Worm (Caenorhabditis elegans): ENCODE measurements around the gene F19C6.2.
A peak's percentile ranks its signal among the peaks of the same experiment; 100 is the strongest.

Gene F19C6.2

DNA sequence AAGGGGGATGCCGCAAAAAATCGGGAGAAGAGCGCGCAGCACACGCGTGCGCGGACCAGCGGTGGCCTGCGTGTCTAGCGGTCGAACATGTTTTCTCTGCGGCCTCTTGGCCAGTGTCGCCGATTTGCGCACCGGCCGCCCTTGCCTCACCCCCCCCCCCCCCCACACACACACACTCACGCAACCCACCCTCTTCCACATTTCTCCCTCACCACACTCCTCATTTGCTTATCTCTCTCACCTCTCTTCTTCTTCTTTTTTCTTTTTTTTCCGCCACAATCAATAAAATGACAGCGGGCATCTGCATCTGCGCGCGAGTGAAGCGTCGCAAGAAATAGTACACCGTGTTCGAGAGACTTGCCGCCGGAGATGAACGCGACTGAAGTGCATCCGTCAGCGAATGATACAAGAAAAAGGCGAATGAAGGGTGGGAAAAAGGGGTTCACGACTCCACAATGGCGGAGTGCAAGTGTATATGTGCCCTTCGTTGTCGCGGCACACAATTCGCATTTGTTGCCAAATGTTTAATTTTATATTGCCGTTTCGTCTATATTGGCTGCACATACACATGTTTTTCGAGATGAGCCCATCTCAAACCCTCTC, 1.0 kb upstream of the F19C6.2 start:
- TF ChIP-seq unc-55 (GFP tag; optimal IDR thresholded peaks at IDR 0.05) (peak; percentile 63), elt-2 (tag; optimal IDR thresholded peaks at IDR 0.05) (peak; percentile 71), pros-1 (tag; optimal IDR thresholded peaks at IDR 0.05) (peak; percentile 51), hlh-8 (tag; optimal IDR thresholded peaks at IDR 0.05) (peak; percentile 26), ahr-1 (tag; optimal IDR thresholded peaks at IDR 0.05) (peak; percentile 10), pat-9 (tag; optimal IDR thresholded peaks at IDR 0.05) (peak; percentile 11), fax-1 (tag; optimal IDR thresholded peaks at IDR 0.05) (no peak), sox-2 (GFP tag; IDR thresholded peaks at IDR 0.05) (no peak), C08G9.2 (tag; optimal IDR thresholded peaks at IDR 0.05) (no peak), sdc-2 (tag; optimal IDR thresholded peaks at IDR 0.05) (no peak), tbx-7 (tag; optimal IDR thresholded peaks at IDR 0.05) (no peak), Y22D7AL.16 (tag; optimal IDR thresholded peaks at IDR 0.05) (no peak), syd-9 (tag; optimal IDR thresholded peaks at IDR 0.05) (no peak), hlh-30 (tag; optimal IDR thresholded peaks at IDR 0.05; ENCODE audit: insufficient read depth) (peak; percentile 54), ceh-34 (tag; optimal IDR thresholded peaks at IDR 0.05) (peak; percentile 72), ceh-30 (tag; optimal IDR thresholded peaks at IDR 0.05) (peak; percentile 56), ceh-9 (tag; optimal IDR thresholded peaks at IDR 0.05) (no peak), tbx-2 (tag; optimal IDR thresholded peaks at IDR 0.05) (peak; percentile 34), lin-11 (tag; optimal IDR thresholded peaks at IDR 0.05) (peak; percentile 2), ceh-45 (GFP tag; IDR thresholded peaks at IDR 0.05) (no peak), pax-1 (tag; optimal IDR thresholded peaks at IDR 0.05) (peak; percentile 1), pqm-1 (tag; optimal IDR thresholded peaks at IDR 0.05) (no peak), hlh-15 (tag; optimal IDR thresholded peaks at IDR 0.05) (no peak), nfya-1 (tag; optimal IDR thresholded peaks at IDR 0.05) (peak; percentile 82), ref-2 (tag; optimal IDR thresholded peaks at IDR 0.05) (no peak), che-1 (tag; optimal IDR thresholded peaks at IDR 0.05) (peak; percentile 43), ceh-31 (tag; optimal IDR thresholded peaks at IDR 0.05) (no peak), elt-4 (tag; optimal IDR thresholded peaks at IDR 0.05) (no peak), zip-5 (tag; optimal IDR thresholded peaks at IDR 0.05) (no peak), ceh-6 (GFP tag; optimal IDR thresholded peaks at IDR 0.05) (peak; percentile 26), fkh-6 (tag; optimal IDR thresholded peaks at IDR 0.05) (no peak), T23F11.4 (GFP tag; optimal IDR thresholded peaks at IDR 0.05) (peak; percentile 62), hlh-13 (GFP tag; optimal IDR thresholded peaks at IDR 0.05) (no peak), npax-4 (tag; optimal IDR thresholded peaks at IDR 0.05) (no peak), ceh-19 (GFP tag; optimal IDR thresholded peaks at IDR 0.05) (no peak), mec-3 (tag; optimal IDR thresholded peaks at IDR 0.05; ENCODE audit: borderline replicate concordance) (no peak), ceh-24 (tag; optimal IDR thresholded peaks at IDR 0.05) (no peak), ceh-48 (tag; optimal IDR thresholded peaks at IDR 0.05) (peak; percentile 94), dmd-4 (tag; optimal IDR thresholded peaks at IDR 0.05; ENCODE audit: borderline replicate concordance) (no peak), hlh-6 (tag; optimal IDR thresholded peaks at IDR 0.05) (no peak), rnt-1 (tag; optimal IDR thresholded peaks at IDR 0.05) (no peak), odd-2 (tag; optimal IDR thresholded peaks at IDR 0.05) (no peak), F13H6.1 (tag; optimal IDR thresholded peaks at IDR 0.05) (peak; percentile 27), gmeb-2 (tag; optimal IDR thresholded peaks at IDR 0.05) (no peak), eyg-1 (tag; optimal IDR thresholded peaks at IDR 0.05) (no peak), ceh-14 (tag; optimal IDR thresholded peaks at IDR 0.05) (no peak), K02D7.2 (tag; optimal IDR thresholded peaks at IDR 0.05) (no peak), nhr-11 (tag; optimal IDR thresholded peaks at IDR 0.05) (no peak), pha-4 (tag; optimal IDR thresholded peaks at IDR 0.05) (no peak), unc-3 (GFP tag; conservative IDR thresholded peaks at IDR 0.05) (0 out of 2 replicates have a peak, but pooled peaks have one; percentile 7), unc-3 (tag; optimal IDR thresholded peaks at IDR 0.05) (no peak), sox-4 (tag; optimal IDR thresholded peaks at IDR 0.05) (peak; percentile 44), ets-4 (tag; optimal IDR thresholded peaks at IDR 0.05) (no peak)
